Fruit fly (Drosophila melanogaster) Kc167 (cell line): ENCODE measurements around the gene HemK2.

Experiments used
- Myc ChIP-seq: fragments of >200 bp; optimal IDR thresholded peaks from 2 replicates; lab custom pipeline; 2017; ENCODE audit warnings: missing external identifiers
- h ChIP-seq: fragments of >200 bp; optimal IDR thresholded peaks from 3 replicates; lab custom pipeline; 2018; ENCODE audit warnings: missing external identifiers

- TF ChIP-seq h (lab: Kevin White, UChicago) (no peak), Myc (lab: Kevin White, UChicago) (no peak)
Measured at dm6 chr2L:2806190-2806763, 46.8 kb upstream of the HemK2 start.
